Fruit fly (Drosophila melanogaster) whole organism, embryonic: Measurements from ENCODE around the gene Adgf-C.

Experiments used
- Adf1 ChIP-seq: fragments of 200-800 bp; sonication (Bioruptor generic); IDR thresholded peaks from 2 replicates; pipeline ENCODE4 v1.3.6; 2022; ENCODE audit warnings: missing biosample characterization, missing genetic modification characterization
- Atf-2 ChIP-seq: fragments of 200-800 bp; sonication (Bioruptor generic); optimal IDR thresholded peaks from 2 replicates; lab custom pipeline; 2016; ENCODE audit warnings: missing biosample characterization, missing genetic modification characterization
- CG10321 ChIP-seq: fragments of 200-800 bp; sonication (Bioruptor generic); IDR thresholded peaks from 2 replicates; pipeline ENCODE4 v1.3.6; 2022; ENCODE audit warnings: missing biosample characterization, missing genetic modification characterization
- CG10979 ChIP-seq: fragments of 200-800 bp; sonication (Bioruptor generic); optimal IDR thresholded peaks from 2 replicates; lab custom pipeline; 2018; ENCODE audit warnings: missing biosample characterization, mild to moderate bottlenecking, missing genetic modification characterization, moderate library complexity
- CG11695 ChIP-seq: fragments of 200-800 bp; sonication (Bioruptor generic); IDR thresholded peaks from 3 replicates; pipeline ENCODE4 v1.3.6; 2022; ENCODE audit warnings: missing biosample characterization, missing genetic modification characterization
- CG12942 ChIP-seq: fragments of 200-800 bp; sonication (Bioruptor generic); optimal IDR thresholded peaks from 3 replicates; lab custom pipeline; 2016; ENCODE audit warnings: missing biosample characterization, missing genetic modification characterization
- CG15269 ChIP-seq: fragments of 200-800 bp; sonication (Bioruptor generic); optimal IDR thresholded peaks from 2 replicates; lab custom pipeline; 2018; ENCODE audit warnings: missing biosample characterization, mild to moderate bottlenecking, missing genetic modification characterization, moderate library complexity
- CG1832 ChIP-seq: fragments of 200-800 bp; sonication (Bioruptor generic); optimal IDR thresholded peaks from 2 replicates; lab custom pipeline; 2017; ENCODE audit warnings: missing biosample characterization, mild to moderate bottlenecking, missing genetic modification characterization, inconsistent platforms
- CG2116 ChIP-seq: fragments of 200-800 bp; sonication (Bioruptor generic); optimal IDR thresholded peaks from 3 replicates; lab custom pipeline; 2018; ENCODE audit warnings: missing biosample characterization, mild to moderate bottlenecking, missing genetic modification characterization
- CG31388 ChIP-seq: fragments of 200-800 bp; sonication (Bioruptor generic); optimal IDR thresholded peaks from 2 replicates; lab custom pipeline; 2016; ENCODE audit warnings: missing biosample characterization, missing genetic modification characterization
- CG31441 ChIP-seq: fragments of 200-800 bp; sonication (Bioruptor generic); IDR thresholded peaks from 2 replicates; pipeline ENCODE4 v1.3.6; 2022; ENCODE audit warnings: missing biosample characterization, missing genetic modification characterization
- CG33213 ChIP-seq: fragments of 200-800 bp; sonication (Bioruptor generic); optimal IDR thresholded peaks from 3 replicates; lab custom pipeline; 2016; ENCODE audit warnings: missing biosample characterization, missing genetic modification characterization
- CG3838 ChIP-seq: fragments of 200-800 bp; sonication (Bioruptor generic); optimal IDR thresholded peaks from 3 replicates; lab custom pipeline; 2016; ENCODE audit warnings: missing biosample characterization, missing genetic modification characterization
- CG4707 ChIP-seq: fragments of 200-800 bp; sonication (Bioruptor generic); optimal IDR thresholded peaks from 2 replicates; lab custom pipeline; 2018; ENCODE audit warnings: missing biosample characterization, mild to moderate bottlenecking, missing genetic modification characterization, moderate library complexity
- CG7556 ChIP-seq: fragments of 200-800 bp; sonication (Bioruptor generic); optimal IDR thresholded peaks from 2 replicates; lab custom pipeline; 2017; ENCODE audit warnings: missing biosample characterization, mild to moderate bottlenecking, missing genetic modification characterization
- CG7786 ChIP-seq: fragments of 200-800 bp; sonication (Bioruptor generic); optimal IDR thresholded peaks from 2 replicates; lab custom pipeline; 2016; ENCODE audit warnings: missing biosample characterization, missing genetic modification characterization
- CG7928 ChIP-seq: fragments of 200-800 bp; sonication (Bioruptor generic); optimal IDR thresholded peaks from 2 replicates; lab custom pipeline; 2017; ENCODE audit warnings: missing biosample characterization, mild to moderate bottlenecking, missing genetic modification characterization
- Chrac-16 ChIP-seq: fragments of 200-800 bp; sonication (Bioruptor generic); optimal IDR thresholded peaks from 3 replicates; lab custom pipeline; 2016; ENCODE audit warnings: missing biosample characterization, missing genetic modification characterization
- Dll ChIP-seq: fragments of 200-800 bp; sonication (Bioruptor generic); IDR thresholded peaks from 4 replicates; pipeline ENCODE4 v1.3.6; 2022; ENCODE audit warnings: missing biosample characterization, missing genetic modification characterization; ENCODE audit not compliant: partially characterized antibody
- Doc2 ChIP-seq: fragments of 200-800 bp; sonication (Bioruptor generic); IDR thresholded peaks from 2 replicates; pipeline ENCODE4 v1.3.6; 2022; ENCODE audit warnings: missing biosample characterization, missing genetic modification characterization
- Fer1 ChIP-seq: fragments of 200-800 bp; sonication (Bioruptor generic); optimal IDR thresholded peaks from 2 replicates; lab custom pipeline; 2017; ENCODE audit warnings: missing biosample characterization, mild to moderate bottlenecking, missing genetic modification characterization
- Fer3 ChIP-seq: fragments of 200-800 bp; sonication (Bioruptor generic); optimal IDR thresholded peaks from 2 replicates; lab custom pipeline; 2018; ENCODE audit warnings: missing biosample characterization, mild to moderate bottlenecking, missing genetic modification characterization, moderate library complexity
- GATAe ChIP-seq: fragments of 200-800 bp; sonication (Bioruptor generic); conservative IDR thresholded peaks from 2 replicates; pipeline ENCODE4 v1.3.6; 2022; ENCODE audit warnings: missing biosample characterization, missing genetic modification characterization
- HLH54F ChIP-seq: fragments of 200-800 bp; sonication (Bioruptor generic); optimal IDR thresholded peaks from 3 replicates; lab custom pipeline; 2016; ENCODE audit warnings: missing biosample characterization, missing genetic modification characterization
- Hand ChIP-seq: fragments of 200-800 bp; sonication (Bioruptor generic); optimal IDR thresholded peaks from 2 replicates; lab custom pipeline; 2017; ENCODE audit warnings: mild to moderate bottlenecking, missing biosample characterization, missing genetic modification reagents, missing genetic modification characterization
- Hr51 ChIP-seq, 2 experiments: fragments of 200-800 bp; sonication (Bioruptor generic); optimal IDR thresholded peaks; 2 replicates in 1 of 2; 3 replicates in 1 of 2; lab custom pipeline; 2016 to 2018; ENCODE audit warnings: missing biosample characterization in 2 of 2, missing genetic modification characterization in 2 of 2, mild to moderate bottlenecking in 1 of 2, moderate library complexity in 1 of 2
- MTF-1 ChIP-seq: fragments of 200-800 bp; sonication (Bioruptor generic); optimal IDR thresholded peaks from 2 replicates; lab custom pipeline; 2018; ENCODE audit warnings: missing biosample characterization, mild to moderate bottlenecking, missing genetic modification characterization, borderline replicate concordance
- Myb ChIP-seq: fragments of 200-800 bp; sonication (Bioruptor generic); optimal IDR thresholded peaks from 2 replicates; lab custom pipeline; 2016; ENCODE audit warnings: missing biosample characterization, missing genetic modification characterization
- NC2α ChIP-seq: fragments of 200-800 bp; sonication (Bioruptor generic); optimal IDR thresholded peaks from 2 replicates; lab custom pipeline; 2016; ENCODE audit warnings: missing biosample characterization, missing genetic modification characterization
- Ravus ChIP-seq: fragments of 200-800 bp; sonication (Bioruptor generic); IDR thresholded peaks from 2 replicates; pipeline ENCODE4 v1.3.6; 2022; ENCODE audit warnings: missing biosample characterization, missing genetic modification characterization
- Six4 ChIP-seq: fragments of 200-800 bp; sonication (Bioruptor generic); optimal IDR thresholded peaks from 2 replicates; lab custom pipeline; 2016; ENCODE audit warnings: missing biosample characterization, missing genetic modification characterization
- TFAM ChIP-seq: fragments of 200-800 bp; sonication (Bioruptor generic); optimal IDR thresholded peaks from 2 replicates; lab custom pipeline; 2017; ENCODE audit warnings: missing biosample characterization, missing genetic modification characterization, inconsistent platforms
- ash1 ChIP-seq: fragments of 200-800 bp; sonication (Bioruptor generic); optimal IDR thresholded peaks from 2 replicates; lab custom pipeline; 2018; ENCODE audit warnings: missing biosample characterization, mild to moderate bottlenecking, missing genetic modification characterization
- chif ChIP-seq, 2 experiments: fragments of 200-800 bp; sonication (Bioruptor generic); optimal IDR thresholded peaks; 3 replicates each; lab custom pipeline; 2016; ENCODE audit warnings: missing biosample characterization in 2 of 2, missing genetic modification characterization in 2 of 2
- dati ChIP-seq: fragments of 200-800 bp; sonication (Bioruptor generic); IDR thresholded peaks from 2 replicates; pipeline ENCODE4 v1.3.6; 2022; ENCODE audit warnings: missing biosample characterization, missing genetic modification characterization
- dmrt99B ChIP-seq: fragments of 200-800 bp; sonication (Bioruptor generic); optimal IDR thresholded peaks from 2 replicates; lab custom pipeline; 2018; ENCODE audit warnings: missing biosample characterization, mild to moderate bottlenecking, missing genetic modification characterization, moderate library complexity
- gcm2 ChIP-seq: fragments of 200-800 bp; sonication (Bioruptor generic); optimal IDR thresholded peaks from 2 replicates; lab custom pipeline; 2016; ENCODE audit warnings: missing biosample characterization, missing genetic modification characterization
- hkb ChIP-seq, 2 experiments: fragments of 200-800 bp in 1 of 2; fragments of >200 bp in 1 of 2; sonication (Bioruptor generic) in 1 of 2; IDR thresholded peaks in 1 of 2; optimal IDR thresholded peaks in 1 of 2; 2 replicates each; pipeline versions ENCODE4 v1.3.6 to Lab custom; 2017 to 2022; ENCODE audit warnings: missing biosample characterization in 1 of 2, missing genetic modification characterization in 1 of 2
- ind ChIP-seq: fragments of 200-800 bp; sonication (Bioruptor generic); optimal IDR thresholded peaks from 3 replicates; lab custom pipeline; 2016; ENCODE audit warnings: missing biosample characterization, missing genetic modification characterization
- kah ChIP-seq: fragments of 200-800 bp; sonication (Bioruptor generic); optimal IDR thresholded peaks from 2 replicates; lab custom pipeline; 2018; ENCODE audit warnings: missing biosample characterization, mild to moderate bottlenecking, missing genetic modification characterization
- org-1 ChIP-seq: fragments of 200-800 bp; sonication (Bioruptor generic); optimal IDR thresholded peaks from 2 replicates; lab custom pipeline; 2017; ENCODE audit warnings: missing biosample characterization, missing genetic modification characterization
- ro ChIP-seq: fragments of 200-800 bp; sonication (Bioruptor generic); IDR thresholded peaks from 2 replicates; pipeline ENCODE4 v1.3.6; 2022; ENCODE audit warnings: missing biosample characterization, missing genetic modification characterization
- sens ChIP-seq: fragments of 200-800 bp; sonication (Bioruptor generic); peaks from one replicate; lab custom pipeline; 2016; ENCODE audit warnings: missing biosample characterization, missing genetic modification characterization
- tll ChIP-seq, 2 experiments: fragments of 200-800 bp in 1 of 2; fragments of >200 bp in 1 of 2; sonication (Bioruptor generic) in 1 of 2; optimal IDR thresholded peaks; 2 replicates each; lab custom pipeline; 2017 to 2019; ENCODE audit warnings: missing biosample characterization in 2 of 2, missing genetic modification characterization in 2 of 2, mild to moderate bottlenecking in 1 of 2, moderate library complexity in 1 of 2
- ttk ChIP-seq: fragments of 200-800 bp; sonication (Bioruptor generic); IDR thresholded peaks from 2 replicates; pipeline ENCODE4 v2.1.2; 2022; ENCODE audit warnings: missing biosample characterization, missing genetic modification characterization
- twi ChIP-seq: fragments of 200-800 bp; optimal IDR thresholded peaks from 2 replicates; lab custom pipeline; 2019; ENCODE audit warnings: missing biosample characterization, mild to moderate bottlenecking, missing genetic modification characterization, moderate library complexity
- zf30C ChIP-seq: fragments of 200-800 bp; sonication (Bioruptor generic); optimal IDR thresholded peaks from 3 replicates; lab custom pipeline; 2018; ENCODE audit warnings: missing biosample characterization, mild to moderate bottlenecking, missing genetic modification characterization
- zfh2 ChIP-seq: fragments of 200-800 bp; sonication (Bioruptor generic); optimal IDR thresholded peaks from 2 replicates; lab custom pipeline; 2016; ENCODE audit warnings: missing biosample characterization, missing genetic modification characterization

The Adgf-C gene

DNA sequence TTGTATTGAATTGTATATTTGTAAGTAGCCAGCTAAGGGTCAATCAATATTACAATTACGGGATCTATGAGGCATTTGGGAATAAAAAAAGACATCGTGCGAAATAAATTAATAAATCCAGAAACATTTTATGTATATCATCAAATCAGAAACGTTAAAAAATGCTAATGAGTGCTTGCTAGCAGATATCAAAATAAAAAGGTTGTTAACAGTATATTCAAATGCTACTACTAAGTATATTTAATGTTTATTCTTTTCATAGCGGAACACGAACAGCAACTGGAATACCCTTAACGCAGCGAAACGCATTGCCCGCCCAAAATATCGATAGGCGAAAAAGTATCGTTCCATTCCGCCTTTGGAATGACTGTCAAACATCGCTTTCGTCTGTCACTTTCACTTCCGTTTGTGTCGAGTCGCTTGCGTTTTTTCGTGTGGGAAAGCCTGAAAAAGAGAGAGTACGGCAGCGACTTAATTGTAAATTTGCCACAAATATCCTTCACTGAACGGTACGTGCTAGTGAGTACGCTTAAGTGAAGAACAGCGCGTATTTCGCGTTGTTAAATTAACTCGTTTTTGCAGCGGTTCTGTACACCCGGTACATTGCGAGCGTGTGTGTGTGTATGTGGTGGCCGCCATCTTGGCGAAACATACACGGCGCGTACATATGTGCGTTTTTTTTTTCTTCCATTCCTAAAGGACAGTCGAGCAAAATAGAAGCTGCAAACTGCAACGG lies 45.5 kb upstream of the Adgf-C start, which contains the start of gene B52 (continued):
- TF ChIP-seq dmrt99B (no peak), Dll (0 out of 4 replicates have a peak, but pooled peaks have one; percentile 47), tll (GFP tag; optimal IDR thresholded peaks at IDR 0.05; lab: Kevin White, UChicago) (peak in 1 of 2 experiments; percentile 45), Six4 (GFP tag; lab: Kevin White, UChicago) (no peak), CG7786 (GFP tag; lab: Kevin White, UChicago) (peak; percentile 21), zfh2 (peak; percentile 53), CG4707 (GFP tag; lab: Kevin White, UChicago) (peak; percentile 82), ind (GFP tag; lab: Kevin White, UChicago) (peak; percentile 11), GATAe (no peak), CG2116 (GFP tag; lab: Kevin White, UChicago) (peak; percentile 52), Ravus (GFP tag; lab: Robert Waterston, UW) (no peak), CG10979 (peak; percentile 32), CG3838 (GFP tag; lab: Kevin White, UChicago) (no peak), gcm2 (GFP tag; lab: Kevin White, UChicago) (peak; percentile 31), ash1 (GFP tag; lab: Kevin White, UChicago) (peak; percentile 25), TFAM (GFP tag; lab: Kevin White, UChicago) (no peak), Doc2 (no peak), Hand (GFP tag; lab: Kevin White, UChicago) (peak; percentile 61), HLH54F (GFP tag; lab: Kevin White, UChicago) (peak; percentile 44), CG10321 (0 out of 2 replicates have a peak, but pooled peaks have one; percentile 38), Atf-2 (GFP tag; lab: Kevin White, UChicago) (no peak), NC2α (GFP tag; lab: Kevin White, UChicago) (peak; percentile 1), Myb (GFP tag; lab: Kevin White, UChicago) (peak; percentile 35), Chrac-16 (GFP tag; lab: Kevin White, UChicago) (peak; percentile 34), kah (peak; percentile 70), org-1 (GFP tag; lab: Kevin White, UChicago) (peak; percentile 44), ro (GFP tag; lab: Robert Waterston, UW) (no peak), CG15269 (no peak), dati (GFP tag; lab: Robert Waterston, UW) (0 out of 2 replicates have a peak, but pooled peaks have one; percentile 40), Hr51 (GFP tag; optimal IDR thresholded peaks at IDR 0.05; lab: Kevin White, UChicago) (peak in 1 of 2 experiments; percentile 0), chif (GFP tag; optimal IDR thresholded peaks at IDR 0.05; lab: Kevin White, UChicago) (no peak), hkb (optimal IDR thresholded peaks at IDR 0.05; lab: Kevin White, UChicago) (no peak), hkb (GFP tag; IDR thresholded peaks at IDR 0.05; lab: Robert Waterston, UW) (peak; percentile 58), Fer3 (tag; lab: Kevin White, UChicago) (peak; percentile 73), Adf1 (GFP tag; lab: Robert Waterston, UW) (peak; percentile 24; the same call in 1 of the 2 replicates), Fer1 (peak; percentile 85), CG31441 (GFP tag; lab: Robert Waterston, UW) (no peak; the same call in none of the 2 replicates), ttk (GFP tag; lab: Robert Waterston, UW) (peak; percentile 62; the same call in 1 of the 2 replicates), MTF-1 (GFP tag; lab: Kevin White, UChicago) (peak; percentile 87), CG33213 (GFP tag; lab: Kevin White, UChicago) (peak; percentile 72), CG11695 (GFP tag; lab: Robert Waterston, UW) (peak; percentile 60; the same call in 2 of the 3 replicates), twi (no peak), CG7556 (no peak), CG31388 (GFP tag; lab: Kevin White, UChicago) (no peak), CG1832 (GFP tag; lab: Kevin White, UChicago) (no peak), CG7928 (GFP tag; lab: Kevin White, UChicago) (peak; percentile 16), CG12942 (GFP tag; lab: Kevin White, UChicago) (no peak), sens (GFP tag; lab: Kevin White, UChicago) (peak; percentile 87), zf30C (GFP tag; lab: Kevin White, UChicago) (peak; percentile 20)
